Worm (Caenorhabditis elegans): ENCODE data around the gene Y34B4A.7.

- TF ChIP-seq lsy-2 (tag; optimal IDR thresholded peaks at IDR 0.05) (no peak), R02D3.7 (tag; optimal IDR thresholded peaks at IDR 0.05) (no peak), mdl-1 (tag; optimal IDR thresholded peaks at IDR 0.05) (no peak), ztf-11 (tag; optimal IDR thresholded peaks at IDR 0.05) (no peak), nhr-25 (tag; optimal IDR thresholded peaks at IDR 0.05) (no peak), aly-2 (tag; optimal IDR thresholded peaks at IDR 0.05) (no peak), nhr-23 (tag; optimal IDR thresholded peaks at IDR 0.05) (no peak), nhr-6 (tag; optimal IDR thresholded peaks at IDR 0.05) (no peak), zag-1 (tag; optimal IDR thresholded peaks at IDR 0.05) (no peak), snpc-4 (tag; optimal IDR thresholded peaks at IDR 0.05) (no peak), nhr-237 (tag; optimal IDR thresholded peaks at IDR 0.05) (no peak)
Measured at ce11 chrX:5214790-5215189, 29.3 kb upstream of the Y34B4A.7 start.
